Fruit fly (Drosophila melanogaster) whole organism, adult: ENCODE measurements around the gene isoQC.

Source experiments
- CG11617 ChIP-seq: fragments of 200-800 bp; sonication (Bioruptor generic); optimal IDR thresholded peaks from 2 replicates; lab custom pipeline; 2017; ENCODE audit warnings: mild to moderate bottlenecking, missing biosample characterization, missing genetic modification reagents, missing genetic modification characterization
- CG12768 ChIP-seq: fragments of 200-800 bp; sonication (Bioruptor generic); optimal IDR thresholded peaks from 2 replicates; lab custom pipeline; 2017; ENCODE audit warnings: missing biosample characterization, missing genetic modification characterization, mild to moderate bottlenecking, moderate library complexity, missing genetic modification reagents
- CG14711 ChIP-seq: fragments of 200-800 bp; sonication (Bioruptor generic); optimal IDR thresholded peaks from 2 replicates; lab custom pipeline; 2018; ENCODE audit warnings: missing biosample characterization, mild to moderate bottlenecking, missing genetic modification characterization, moderate library complexity
- CG1620 ChIP-seq: fragments of 200-800 bp; sonication (Bioruptor generic); optimal IDR thresholded peaks from 2 replicates; lab custom pipeline; 2016; ENCODE audit warnings: missing biosample characterization, missing genetic modification characterization
- CG33017 ChIP-seq: fragments of 200-800 bp; sonication (Bioruptor generic); optimal IDR thresholded peaks from 2 replicates; lab custom pipeline; 2018; ENCODE audit warnings: missing biosample characterization, mild to moderate bottlenecking, missing genetic modification characterization, moderate library complexity
- CG5204 ChIP-seq: fragments of 200-800 bp; sonication (Bioruptor generic); optimal IDR thresholded peaks from 2 replicates; lab custom pipeline; 2016; ENCODE audit warnings: missing biosample characterization, missing genetic modification characterization
- CG7045 ChIP-seq: fragments of 200-800 bp; sonication (Bioruptor generic); optimal IDR thresholded peaks from 2 replicates; lab custom pipeline; 2017; ENCODE audit warnings: missing biosample characterization, mild to moderate bottlenecking, missing genetic modification characterization
- CG7101 ChIP-seq: fragments of 200-800 bp; sonication (Bioruptor generic); optimal IDR thresholded peaks from 2 replicates; lab custom pipeline; 2018; ENCODE audit warnings: missing biosample characterization, mild to moderate bottlenecking, missing genetic modification characterization, moderate library complexity
- Clk ChIP-seq: fragments of 200-800 bp; sonication (Bioruptor generic); optimal IDR thresholded peaks from 2 replicates; lab custom pipeline; 2017; ENCODE audit warnings: missing biosample characterization, missing genetic modification characterization
- Crg-1 ChIP-seq: fragments of 200-800 bp; sonication (Bioruptor generic); optimal IDR thresholded peaks from 2 replicates; lab custom pipeline; 2016; ENCODE audit warnings: missing biosample characterization, missing genetic modification characterization
- Hr96 ChIP-seq: fragments of 200-800 bp; sonication (Bioruptor generic); optimal IDR thresholded peaks from 2 replicates; lab custom pipeline; 2016; ENCODE audit warnings: missing biosample characterization, missing genetic modification characterization
- Mnt ChIP-seq: fragments of 200-800 bp; sonication (Bioruptor generic); optimal IDR thresholded peaks from 2 replicates; lab custom pipeline; 2016; ENCODE audit warnings: missing biosample characterization, mild to moderate bottlenecking, missing genetic modification characterization
- bab1 ChIP-seq: fragments of 200-800 bp; sonication (Bioruptor generic); optimal IDR thresholded peaks from 3 replicates; lab custom pipeline; 2019; ENCODE audit warnings: missing biosample characterization, mild to moderate bottlenecking, missing genetic modification characterization, moderate library complexity
- cic ChIP-seq: fragments of 200-800 bp; sonication (Bioruptor generic); optimal IDR thresholded peaks from 2 replicates; lab custom pipeline; 2017; ENCODE audit warnings: missing biosample characterization, mild to moderate bottlenecking, missing genetic modification characterization, moderate library complexity
- cnc ChIP-seq, 2 experiments: fragments of >200 bp; optimal IDR thresholded peaks; 2 replicates each; lab custom pipeline; 2017
- kay ChIP-seq: fragments of 200-800 bp; sonication (Bioruptor generic); peaks from one replicate; lab custom pipeline; 2016; ENCODE audit warnings: missing biosample characterization, missing genetic modification characterization, borderline replicate concordance
- ovo ChIP-seq: fragments of 200-800 bp; sonication (Bioruptor generic); optimal IDR thresholded peaks from 2 replicates; lab custom pipeline; 2016; ENCODE audit warnings: missing biosample characterization, missing genetic modification characterization
- pad ChIP-seq: fragments of 200-800 bp; sonication (Bioruptor generic); optimal IDR thresholded peaks from 3 replicates; lab custom pipeline; 2017; ENCODE audit warnings: missing biosample characterization, missing genetic modification characterization, mild to moderate bottlenecking, moderate library complexity, missing genetic modification reagents
- tj ChIP-seq: fragments of 200-800 bp; sonication (Bioruptor generic); optimal IDR thresholded peaks from 3 replicates; lab custom pipeline; 2017; ENCODE audit warnings: missing biosample characterization, mild to moderate bottlenecking, missing genetic modification characterization, moderate library complexity
- toe ChIP-seq: fragments of 200-800 bp; sonication (Bioruptor generic); optimal IDR thresholded peaks from 2 replicates; lab custom pipeline; 2016; ENCODE audit warnings: missing biosample characterization, missing genetic modification characterization

Gene isoQC

dm6 chr3L:20465941-20466340, 8.3 kb upstream of the isoQC start, which contains the start of gene CG42764:
Gene CG42764, minus strand, starts transcription at chr3L:20466041.
- no peak for TF ChIP-seq tj (GFP tag; lab: Kevin White, UChicago)

- TF ChIP-seq Mnt (GFP tag; lab: Kevin White, UChicago) (no peak), toe (GFP tag; lab: Kevin White, UChicago) (no peak), kay (GFP tag; lab: Kevin White, UChicago) (no peak), pad (GFP tag; lab: Kevin White, UChicago) (no peak), Clk (GFP tag; lab: Kevin White, UChicago) (no peak), CG11617 (GFP tag; lab: Kevin White, UChicago) (no peak), cnc (optimal IDR thresholded peaks at IDR 0.05; lab: Kevin White, UChicago) (no peak), CG1620 (GFP tag; lab: Kevin White, UChicago) (no peak), Crg-1 (no peak), Hr96 (no peak), CG14711 (tag; lab: Kevin White, UChicago) (no peak), cic (GFP tag; lab: Kevin White, UChicago) (no peak), CG7101 (tag; lab: Kevin White, UChicago) (no peak), CG12768 (no peak), bab1 (no peak)
Observed at dm6 chr3L:20466599-20466998, 7.7 kb upstream of the isoQC start, which contains the start of gene Tdh. Gene Tdh, plus strand, starts transcription at chr3L:20466944.

DNA sequence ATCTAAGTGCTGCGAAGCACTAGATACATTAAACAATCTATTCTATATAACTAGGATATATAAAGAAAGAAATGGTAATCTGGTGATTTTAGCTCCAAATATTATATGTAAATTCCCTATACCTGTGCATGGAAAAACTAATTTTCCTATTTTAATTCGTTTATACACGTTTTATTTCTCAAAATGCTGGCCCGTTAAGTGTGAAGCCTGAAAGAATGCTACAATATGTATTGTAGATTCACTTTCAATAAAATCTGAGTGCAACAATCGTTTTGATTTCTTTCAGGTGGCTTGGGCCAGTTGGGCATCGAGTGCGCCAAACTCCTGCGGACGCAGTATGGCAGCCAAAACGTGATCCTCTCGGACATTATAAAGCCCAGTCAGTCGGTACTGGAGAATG, 6.8 kb upstream of the isoQC start:
- TF ChIP-seq bab1 (no peak), Hr96 (no peak), Crg-1 (no peak), tj (GFP tag; lab: Kevin White, UChicago) (no peak), CG12768 (no peak), Clk (GFP tag; lab: Kevin White, UChicago) (no peak), pad (GFP tag; lab: Kevin White, UChicago) (no peak), CG33017 (tag; lab: Kevin White, UChicago) (no peak), ovo (GFP tag; lab: Kevin White, UChicago) (no peak), cic (GFP tag; lab: Kevin White, UChicago) (no peak), toe (GFP tag; lab: Kevin White, UChicago) (no peak), CG7045 (GFP tag; lab: Kevin White, UChicago) (no peak), cnc (optimal IDR thresholded peaks at IDR 0.05; lab: Kevin White, UChicago) (no peak), CG1620 (GFP tag; lab: Kevin White, UChicago) (no peak), CG11617 (GFP tag; lab: Kevin White, UChicago) (no peak), CG5204 (GFP tag; lab: Kevin White, UChicago) (no peak)

dm6 chr3L:20470991-20471498, 3.2 kb upstream of the isoQC start:
- TF ChIP-seq CG1620 (GFP tag; lab: Kevin White, UChicago) (no peak), cic (GFP tag; lab: Kevin White, UChicago) (peak; percentile 86), Hr96 (no peak), Clk (GFP tag; lab: Kevin White, UChicago) (peak; percentile 44), Crg-1 (no peak), ovo (GFP tag; lab: Kevin White, UChicago) (no peak), Mnt (GFP tag; lab: Kevin White, UChicago) (peak; percentile 30), CG12768 (peak; percentile 26), CG7045 (GFP tag; lab: Kevin White, UChicago) (peak; percentile 55), CG7101 (tag; lab: Kevin White, UChicago) (no peak), cnc (optimal IDR thresholded peaks at IDR 0.05; lab: Kevin White, UChicago) (no peak), tj (GFP tag; lab: Kevin White, UChicago) (peak; percentile 19), bab1 (no peak), pad (GFP tag; lab: Kevin White, UChicago) (no peak), kay (GFP tag; lab: Kevin White, UChicago) (peak; percentile 96), CG33017 (tag; lab: Kevin White, UChicago) (no peak), CG11617 (GFP tag; lab: Kevin White, UChicago) (peak; percentile 6), CG5204 (GFP tag; lab: Kevin White, UChicago) (no peak), CG14711 (tag; lab: Kevin White, UChicago) (no peak), toe (GFP tag; lab: Kevin White, UChicago) (no peak)

DNA sequence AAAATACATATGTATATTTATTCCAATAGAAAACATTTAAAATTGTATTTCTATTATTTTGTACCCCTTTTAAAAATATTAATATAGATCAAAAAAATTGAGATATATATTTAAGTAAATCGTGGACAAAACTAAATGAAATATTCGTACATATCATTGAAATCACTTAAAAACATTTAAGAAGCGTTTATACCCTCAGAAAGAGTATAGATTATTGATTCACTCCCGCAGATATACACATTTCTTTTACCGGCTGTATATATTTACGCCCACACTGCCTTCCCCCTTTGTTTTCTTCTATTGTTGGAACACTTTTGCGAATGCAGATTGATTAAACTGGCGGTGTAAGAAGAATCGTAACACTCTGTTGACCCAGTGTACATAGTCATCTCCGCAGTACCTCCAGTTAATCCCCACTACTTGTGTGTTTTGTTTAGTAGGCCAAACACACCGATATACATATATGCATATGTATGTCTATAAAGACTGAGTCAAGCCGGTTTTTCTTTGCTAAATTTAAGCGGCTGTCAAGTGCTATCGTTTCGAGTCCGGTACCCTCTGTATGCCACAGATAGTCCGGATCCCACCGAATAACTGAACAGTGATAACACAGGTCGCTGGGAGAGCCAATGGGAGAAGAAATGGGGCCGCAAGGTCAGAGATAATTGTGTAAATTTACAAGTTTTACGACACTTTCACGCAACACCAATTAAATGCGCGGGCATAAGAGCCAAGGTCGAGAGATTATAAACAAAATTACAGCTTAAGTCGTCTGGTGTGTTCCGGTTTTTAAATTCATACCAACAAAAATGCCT, 2.6 kb upstream of the isoQC start:
- TF ChIP-seq tj (GFP tag; lab: Kevin White, UChicago) (no peak), CG7101 (tag; lab: Kevin White, UChicago) (peak; percentile 76), cic (GFP tag; lab: Kevin White, UChicago) (peak; percentile 71), toe (GFP tag; lab: Kevin White, UChicago) (peak; percentile 46), Clk (GFP tag; lab: Kevin White, UChicago) (no peak), Mnt (GFP tag; lab: Kevin White, UChicago) (peak; percentile 63), CG33017 (tag; lab: Kevin White, UChicago) (peak; percentile 84), kay (GFP tag; lab: Kevin White, UChicago) (peak; percentile 50), bab1 (no peak), CG12768 (peak; percentile 32), CG5204 (GFP tag; lab: Kevin White, UChicago) (peak; percentile 17), CG1620 (GFP tag; lab: Kevin White, UChicago) (peak; percentile 12), Hr96 (peak; percentile 19), CG14711 (tag; lab: Kevin White, UChicago) (peak; percentile 62), Crg-1 (peak; percentile 87), cnc (optimal IDR thresholded peaks at IDR 0.05; lab: Kevin White, UChicago) (no peak), CG7045 (GFP tag; lab: Kevin White, UChicago) (no peak), ovo (GFP tag; lab: Kevin White, UChicago) (peak; percentile 53), pad (GFP tag; lab: Kevin White, UChicago) (peak; percentile 50), CG11617 (GFP tag; lab: Kevin White, UChicago) (peak; percentile 41)
